Worm (Caenorhabditis elegans) whole organism, L4 larva: ENCODE results near the gene tor-2.

Source experiments
- F10B5.3 ChIP-seq: sonication (generic microtip); optimal IDR thresholded peaks from 2 replicates; lab custom pipeline; 2016; ENCODE audit warnings: mild to moderate bottlenecking, missing genetic modification characterization, missing compliant biosample characterization
- R02D3.7 ChIP-seq: fragments of 150-350 bp; sonication (generic microtip); optimal IDR thresholded peaks from 3 replicates; lab custom pipeline; 2014; ENCODE audit warnings: missing biosample characterization, missing genetic modification characterization
- T26A8.4 ChIP-seq: fragments of 200-800 bp; sonication (Bioruptor generic); IDR thresholded peaks from 2 replicates; pipeline ENCODE4 v1.3.6; 2022; ENCODE audit warnings: missing genetic modification characterization, missing compliant biosample characterization
- ZK337.2 ChIP-seq: fragments of 200-800 bp; sonication (Bioruptor generic); IDR thresholded peaks from 2 replicates; pipeline ENCODE4 v1.3.6; 2022; ENCODE audit warnings: missing genetic modification reagents, missing genetic modification characterization, missing compliant biosample characterization
- ZK546.5 ChIP-seq, 2 experiments: sonication (generic microtip); optimal IDR thresholded peaks; 2 replicates each; lab custom pipeline; 2017; ENCODE audit warnings: missing biosample characterization in 2 of 2, missing genetic modification characterization in 2 of 2
- aha-1 ChIP-seq: fragments of 150-350 bp; peaks from one replicate; lab custom pipeline; 2014; ENCODE audit warnings: missing biosample characterization, missing genetic modification characterization
- aly-2 ChIP-seq: sonication (generic microtip); optimal IDR thresholded peaks from 2 replicates; lab custom pipeline; 2018; ENCODE audit warnings: missing biosample characterization, missing genetic modification characterization
- arid-1 ChIP-seq: fragments of 200-800 bp; sonication (Bioruptor generic); conservative IDR thresholded peaks from 2 replicates; pipeline ENCODE4 v1.3.6; 2022; ENCODE audit warnings: missing genetic modification reagents, missing genetic modification characterization, missing compliant biosample characterization
- ceh-32 ChIP-seq: sonication (generic microtip); optimal IDR thresholded peaks from 2 replicates; lab custom pipeline; 2016; ENCODE audit warnings: mild to moderate bottlenecking, missing genetic modification characterization, missing compliant biosample characterization; ENCODE audit not compliant: poor library complexity
- ceh-44 ChIP-seq: fragments of 200-800 bp; sonication (Bioruptor generic); IDR thresholded peaks from 2 replicates; pipeline ENCODE4 v1.3.6; 2022; ENCODE audit warnings: missing genetic modification reagents, missing genetic modification characterization, missing compliant biosample characterization
- ceh-82 ChIP-seq: sonication (generic microtip); optimal IDR thresholded peaks from 2 replicates; lab custom pipeline; 2017; ENCODE audit warnings: missing biosample characterization, missing genetic modification characterization
- cey-2 ChIP-seq: sonication (generic microtip); optimal IDR thresholded peaks from 3 replicates; lab custom pipeline; 2017; ENCODE audit warnings: missing genetic modification characterization, mild to moderate bottlenecking, missing compliant biosample characterization, antibody characterized with exemption, borderline replicate concordance; ENCODE audit not compliant: insufficient read depth
- daf-19 ChIP-seq: fragments of 200-800 bp; sonication (Bioruptor generic); conservative IDR thresholded peaks from 2 replicates; pipeline ENCODE4 v1.3.6; 2022; ENCODE audit warnings: missing genetic modification characterization, missing compliant biosample characterization
- dmd-6 ChIP-seq: fragments of 200-800 bp; sonication (Bioruptor generic); IDR thresholded peaks from 2 replicates; pipeline ENCODE4 v1.3.6; 2022; ENCODE audit warnings: missing genetic modification reagents, missing genetic modification characterization, missing compliant biosample characterization
- dmd-9 ChIP-seq: fragments of 200-800 bp; sonication (Bioruptor generic); IDR thresholded peaks from 2 replicates; pipeline ENCODE4 v1.3.6; 2022; ENCODE audit warnings: missing genetic modification reagents, missing genetic modification characterization, missing compliant biosample characterization
- duxl-1 ChIP-seq: sonication (generic microtip); optimal IDR thresholded peaks from 2 replicates; lab custom pipeline; 2016; ENCODE audit warnings: mild to moderate bottlenecking, missing genetic modification characterization, moderate library complexity, missing compliant biosample characterization; ENCODE audit not compliant: poor library complexity
- dve-1 ChIP-seq: sonication (generic microtip); optimal IDR thresholded peaks from 2 replicates; lab custom pipeline; 2017; ENCODE audit warnings: antibody characterized with exemption, mild to moderate bottlenecking, missing genetic modification characterization, missing compliant biosample characterization; ENCODE audit not compliant: insufficient read depth
- egl-27 ChIP-seq: sonication (generic microtip); optimal IDR thresholded peaks from 3 replicates; lab custom pipeline; 2017; ENCODE audit warnings: missing biosample characterization, missing genetic modification reagents, missing genetic modification characterization
- egl-43 ChIP-seq: fragments of 200-800 bp; sonication (Bioruptor generic); IDR thresholded peaks from 2 replicates; pipeline ENCODE4 v1.3.6; 2022; ENCODE audit warnings: missing genetic modification reagents, missing genetic modification characterization, missing compliant biosample characterization
- fkh-10 ChIP-seq: fragments of 150-350 bp; optimal IDR thresholded peaks from 2 replicates; lab custom pipeline; 2014; ENCODE audit warnings: missing biosample characterization, missing genetic modification reagents, missing genetic modification characterization
- fos-1 ChIP-seq: fragments of 150-350 bp; optimal IDR thresholded peaks from 2 replicates; lab custom pipeline; 2014; ENCODE audit warnings: missing biosample characterization, missing genetic modification characterization
- hlh-30 ChIP-seq: sonication (generic microtip); optimal IDR thresholded peaks from 2 replicates; lab custom pipeline; 2017; ENCODE audit warnings: antibody characterized with exemption, mild to moderate bottlenecking, missing genetic modification characterization, missing compliant biosample characterization; ENCODE audit not compliant: insufficient read depth
- lin-13 ChIP-seq: fragments of 150-350 bp; optimal IDR thresholded peaks from 2 replicates; lab custom pipeline; 2014; ENCODE audit warnings: missing biosample characterization, missing genetic modification reagents, missing genetic modification characterization
- lin-29 ChIP-seq: fragments of 200-800 bp; sonication (Bioruptor generic); IDR thresholded peaks from 2 replicates; pipeline ENCODE4 v1.3.6; 2022; ENCODE audit warnings: missing genetic modification reagents, missing genetic modification characterization, missing compliant biosample characterization
- lir-3 ChIP-seq: sonication (generic microtip); optimal IDR thresholded peaks from 2 replicates; lab custom pipeline; 2016; ENCODE audit warnings: mild to moderate bottlenecking, missing genetic modification characterization, missing compliant biosample characterization
- mdl-1 ChIP-seq, 2 experiments: fragments of 150-350 bp in 1 of 2; sonication (generic microtip) in 1 of 2; optimal IDR thresholded peaks; 2 replicates each; lab custom pipeline; 2014 to 2017; ENCODE audit warnings: missing biosample characterization in 2 of 2, missing genetic modification characterization in 2 of 2
- mdt-29 ChIP-seq: fragments of 200-800 bp; sonication (Bioruptor generic); IDR thresholded peaks from 2 replicates; pipeline ENCODE4 v1.3.6; 2022; ENCODE audit warnings: missing genetic modification reagents, missing genetic modification characterization, missing compliant biosample characterization
- nhr-25 ChIP-seq: sonication (generic microtip); optimal IDR thresholded peaks from 2 replicates; lab custom pipeline; 2017; ENCODE audit warnings: missing genetic modification characterization, mild to moderate bottlenecking, missing compliant biosample characterization, antibody characterized with exemption, moderate library complexity, borderline replicate concordance; ENCODE audit not compliant: insufficient read depth
- nhr-41 ChIP-seq: fragments of 200-800 bp; sonication (Bioruptor generic); IDR thresholded peaks from 2 replicates; pipeline ENCODE4 v1.3.6; 2022; ENCODE audit warnings: missing genetic modification reagents, missing genetic modification characterization, missing compliant biosample characterization
- nhr-76 ChIP-seq: fragments of 150-350 bp; optimal IDR thresholded peaks from 2 replicates; lab custom pipeline; 2014; ENCODE audit warnings: missing biosample characterization, missing genetic modification characterization
- nhr-77 ChIP-seq: fragments of 150-350 bp; optimal IDR thresholded peaks from 2 replicates; lab custom pipeline; 2014; ENCODE audit warnings: missing biosample characterization, missing genetic modification characterization
- pha-4 ChIP-seq, 2 experiments: fragments of 150-350 bp in 1 of 2; fragments of 200-800 bp in 1 of 2; sonication (Bioruptor generic) in 1 of 2; IDR thresholded peaks in 1 of 2; optimal IDR thresholded peaks in 1 of 2; 2 replicates each; pipeline versions ENCODE4 v1.3.6 to Lab custom; 2014 to 2022; ENCODE audit warnings: missing genetic modification characterization in 2 of 2, missing genetic modification reagents in 2 of 2, missing biosample characterization in 1 of 2, missing compliant biosample characterization in 1 of 2
- set-16 ChIP-seq: fragments of 200-800 bp; sonication (Bioruptor generic); IDR thresholded peaks from 2 replicates; pipeline ENCODE4 v1.3.6; 2022; ENCODE audit warnings: missing genetic modification reagents, missing genetic modification characterization, missing compliant biosample characterization
- skn-1 ChIP-seq: fragments of 150-350 bp; optimal IDR thresholded peaks from 2 replicates; lab custom pipeline; 2014; ENCODE audit warnings: missing biosample characterization, missing genetic modification characterization
- spr-1 ChIP-seq: sonication (generic microtip); optimal IDR thresholded peaks from 2 replicates; lab custom pipeline; 2016; ENCODE audit warnings: mild to moderate bottlenecking, missing genetic modification characterization, missing compliant biosample characterization
- spr-3 ChIP-seq: fragments of 200-800 bp; sonication (Bioruptor generic); optimal IDR thresholded peaks from 2 replicates; lab custom pipeline; 2018; ENCODE audit warnings: mild to moderate bottlenecking, missing genetic modification characterization, missing compliant biosample characterization
- tra-1 ChIP-seq: fragments of 200-800 bp; sonication (Bioruptor generic); IDR thresholded peaks from 2 replicates; pipeline ENCODE4 v1.3.6; 2022; ENCODE audit warnings: missing genetic modification reagents, missing genetic modification characterization, missing compliant biosample characterization
- unc-62 ChIP-seq, 3 experiments: fragments of 150-350 bp in 1 of 3; sonication (generic microtip); optimal IDR thresholded peaks in 2 of 3; peaks in 1 of 3; 1 replicate in 1 of 3; 2 replicates in 2 of 3; lab custom pipeline; 2014 to 2017; ENCODE audit warnings: missing biosample characterization in 3 of 3, missing genetic modification characterization in 3 of 3, missing genetic modification reagents in 3 of 3, missing genotype in 1 of 3
- zip-2 ChIP-seq: fragments of 150-350 bp; optimal IDR thresholded peaks from 2 replicates; lab custom pipeline; 2014; ENCODE audit warnings: missing biosample characterization, missing genetic modification characterization
- ztf-7 ChIP-seq: fragments of 150-350 bp; optimal IDR thresholded peaks from 2 replicates; lab custom pipeline; 2014; ENCODE audit warnings: missing biosample characterization, missing genetic modification characterization

Gene tor-2

ce11 chrIV:14032620-14033501 lies 48.9 kb upstream of the tor-2 start (continued):
- peak in 1 of 2 experiments; percentile 98 for TF ChIP-seq unc-62 (GFP tag; optimal IDR thresholded peaks at IDR 0.05 in 1 of 2; lab: Kevin White, UChicago)
- TF ChIP-seq unc-62 (tag; optimal IDR thresholded peaks at IDR 0.05; lab: Kevin White, UChicago) = no peak
- TF ChIP-seq cey-2 (tag; lab: Kevin White, UChicago) = no peak
- no peak; the same call in 1 of the 2 replicates for TF ChIP-seq nhr-41
- no peak for TF ChIP-seq F10B5.3
- TF ChIP-seq ztf-7 = no peak

ce11 chrIV:14019883-14020282 lies 35.9 kb upstream of the tor-2 start, which contains the start of the genes irld-56 and irld-55:
TSS of gene irld-56 (minus strand) at chrIV:14019983.
TSS of gene irld-55 (plus strand) at chrIV:14020198.
- TF ChIP-seq tra-1 (no peak), zip-2 (no peak), set-16 (GFP tag; lab: Robert Waterston, UW) (no peak), nhr-76 (tag; lab: Kevin White, UChicago) (no peak), aha-1 (tag; lab: Kevin White, UChicago) (no peak), pha-4 (GFP tag; IDR thresholded peaks at IDR 0.05; lab: Robert Waterston, UW) (no peak), pha-4 (tag; optimal IDR thresholded peaks at IDR 0.05; lab: Kevin White, UChicago) (no peak), aly-2 (no peak), ZK337.2 (no peak), egl-43 (GFP tag; lab: Robert Waterston, UW) (no peak), ceh-82 (tag; lab: Kevin White, UChicago) (no peak)
- TF ChIP-seq, all 104 proteins: peak for 0

- peak; percentile 22 for TF ChIP-seq aha-1 (tag; lab: Kevin White, UChicago)
- TF ChIP-seq nhr-25 (tag; lab: Kevin White, UChicago) = no peak
- no peak for TF ChIP-seq fos-1 (tag; lab: Kevin White, UChicago)
Measured at ce11 chrIV:14015844-14016243, 31.9 kb upstream of the tor-2 start, which contains the start of gene srw-63. TSS of gene srw-63 (minus strand) at chrIV:14015944.

- TF ChIP-seq dve-1 (tag; lab: Kevin White, UChicago) = no peak
- TF ChIP-seq daf-19 (GFP tag; lab: Robert Waterston, UW) = peak; percentile 78; the same call in 1 of the 2 replicates
- TF ChIP-seq ZK337.2 = no peak
- no peak for TF ChIP-seq fkh-10 (GFP tag; lab: Kevin White, UChicago)
- TF ChIP-seq lin-29 (GFP tag; lab: Robert Waterston, UW) = no peak
- TF ChIP-seq mdt-29 = peak; percentile 66; the same call in 1 of the 2 replicates
- TF ChIP-seq nhr-41 = no peak
- peak; percentile 51 for TF ChIP-seq lir-3 (tag; lab: Kevin White, UChicago)
- no peak for TF ChIP-seq R02D3.7 (tag; lab: Kevin White, UChicago)
- TF ChIP-seq fos-1 (tag; lab: Kevin White, UChicago) = no peak
- no peak for TF ChIP-seq egl-43 (GFP tag; lab: Robert Waterston, UW)
- peak in 1 of 2 experiments; percentile 31 for TF ChIP-seq mdl-1 (tag; optimal IDR thresholded peaks at IDR 0.05; lab: Kevin White, UChicago)
- TF ChIP-seq egl-27 (tag; lab: Kevin White, UChicago) = no peak
- TF ChIP-seq aly-2 = no peak
- TF ChIP-seq set-16 (GFP tag; lab: Robert Waterston, UW) = no peak
- TF ChIP-seq aha-1 (tag; lab: Kevin White, UChicago) = peak; percentile 69
- TF ChIP-seq spr-1 (tag; lab: Kevin White, UChicago) = peak; percentile 46
- no peak for TF ChIP-seq T26A8.4 (GFP tag; lab: Robert Waterston, UW)
- TF ChIP-seq ZK546.5 (tag; optimal IDR thresholded peaks at IDR 0.05; lab: Kevin White, UChicago) = no peak
- TF ChIP-seq ceh-32 (tag; lab: Kevin White, UChicago) = no peak
- TF ChIP-seq dmd-9 (GFP tag; lab: Robert Waterston, UW) = no peak
- no peak for TF ChIP-seq lin-13 (GFP tag; lab: Kevin White, UChicago)
- peak; percentile 22 for TF ChIP-seq hlh-30 (tag; lab: Kevin White, UChicago)
- TF ChIP-seq ceh-44 (GFP tag; lab: Robert Waterston, UW) = no peak
- no peak for TF ChIP-seq ceh-82 (tag; lab: Kevin White, UChicago)
- no peak; the same call in 1 of the 2 replicates for TF ChIP-seq arid-1 (GFP tag; lab: Robert Waterston, UW)
- TF ChIP-seq dmd-6 (GFP tag; lab: Robert Waterston, UW) = no peak
- TF ChIP-seq duxl-1 = no peak
- TF ChIP-seq spr-3 = no peak
- TF ChIP-seq nhr-76 (tag; lab: Kevin White, UChicago) = no peak
- no peak for TF ChIP-seq unc-62 (GFP tag; optimal IDR thresholded peaks at IDR 0.05 in 1 of 2; lab: Kevin White, UChicago)
- no peak for TF ChIP-seq unc-62 (tag; optimal IDR thresholded peaks at IDR 0.05; lab: Kevin White, UChicago)
- no peak for TF ChIP-seq nhr-77 (tag; lab: Kevin White, UChicago)
- no peak for TF ChIP-seq skn-1 (tag; lab: Kevin White, UChicago)
Measured at ce11 chrIV:14013692-14014091, 29.8 kb upstream of the tor-2 start.
